Worm (Caenorhabditis elegans) whole organism, mixed stage, embryonic: ENCODE data around the gene igdb-2.

Experiments
- M03D4.4 ChIP-seq: sonication (generic microtip); optimal IDR thresholded peaks from 2 replicates; lab custom pipeline; 2017; ENCODE audit warnings: mild to moderate bottlenecking, missing genetic modification characterization, missing compliant biosample characterization
- bed-3 ChIP-seq: fragments of 200-800 bp; sonication (Bioruptor generic); optimal IDR thresholded peaks from 3 replicates; lab custom pipeline; 2018; ENCODE audit warnings: mild to moderate bottlenecking, missing genetic modification characterization, moderate library complexity, missing compliant biosample characterization
- blmp-1 ChIP-seq: fragments of 150-350 bp; optimal IDR thresholded peaks from 2 replicates; lab custom pipeline; 2014; ENCODE audit warnings: missing biosample characterization, missing genetic modification characterization
- ceh-39 ChIP-seq: fragments of 150-350 bp; optimal IDR thresholded peaks from 2 replicates; lab custom pipeline; 2014; ENCODE audit warnings: missing biosample characterization, missing genetic modification characterization
- ceh-43 ChIP-seq: fragments of 200-800 bp; sonication (Bioruptor generic); optimal IDR thresholded peaks from 2 replicates; lab custom pipeline; 2018; ENCODE audit warnings: mild to moderate bottlenecking, missing genetic modification characterization, moderate library complexity, missing compliant biosample characterization
- ceh-83 ChIP-seq: fragments of 200-800 bp; sonication (Bioruptor generic); optimal IDR thresholded peaks from 2 replicates; lab custom pipeline; 2018; ENCODE audit warnings: mild to moderate bottlenecking, missing genetic modification characterization, missing compliant biosample characterization
- ces-1 ChIP-seq: fragments of 150-350 bp; optimal IDR thresholded peaks from 2 replicates; lab custom pipeline; 2014; ENCODE audit warnings: missing biosample characterization, missing genetic modification reagents, missing genetic modification characterization
- cnd-1 ChIP-seq: fragments of 200-800 bp; sonication (Bioruptor generic); optimal IDR thresholded peaks from 2 replicates; lab custom pipeline; 2018; ENCODE audit warnings: mild to moderate bottlenecking, missing genetic modification characterization, missing compliant biosample characterization
- elt-1 ChIP-seq: sonication (generic microtip); optimal IDR thresholded peaks from 2 replicates; lab custom pipeline; 2017; ENCODE audit warnings: missing genetic modification characterization, mild to moderate bottlenecking, missing compliant biosample characterization, antibody characterized with exemption, moderate library complexity, borderline replicate concordance; ENCODE audit not compliant: insufficient read depth
- elt-3 ChIP-seq: fragments of 150-350 bp; optimal IDR thresholded peaks from 2 replicates; lab custom pipeline; 2014; ENCODE audit warnings: missing biosample characterization, missing genetic modification characterization
- flh-1 ChIP-seq: fragments of 200-800 bp; sonication (Bioruptor generic); optimal IDR thresholded peaks from 2 replicates; lab custom pipeline; 2018; ENCODE audit warnings: mild to moderate bottlenecking, missing genetic modification characterization, moderate library complexity, missing compliant biosample characterization
- ham-2 ChIP-seq: fragments of 200-800 bp; sonication (Bioruptor generic); optimal IDR thresholded peaks from 2 replicates; lab custom pipeline; 2018; ENCODE audit warnings: mild to moderate bottlenecking, missing genetic modification characterization, missing compliant biosample characterization
- hlh-1 ChIP-seq: fragments of 150-350 bp; optimal IDR thresholded peaks from 2 replicates; lab custom pipeline; 2014; ENCODE audit warnings: missing biosample characterization, missing genetic modification reagents, missing genetic modification characterization
- lin-13 ChIP-seq: fragments of 150-350 bp; optimal IDR thresholded peaks from 2 replicates; lab custom pipeline; 2014; ENCODE audit warnings: missing biosample characterization, missing genetic modification characterization
- lin-32 ChIP-seq: fragments of 200-800 bp; sonication (Bioruptor generic); optimal IDR thresholded peaks from 2 replicates; lab custom pipeline; 2018; ENCODE audit warnings: mild to moderate bottlenecking, missing genetic modification characterization, missing compliant biosample characterization
- lsy-2 ChIP-seq: fragments of 150-350 bp; optimal IDR thresholded peaks from 2 replicates; lab custom pipeline; 2014; ENCODE audit warnings: missing biosample characterization, missing genetic modification characterization
- mab-5 ChIP-seq: fragments of 150-350 bp; optimal IDR thresholded peaks from 2 replicates; lab custom pipeline; 2014; ENCODE audit warnings: missing biosample characterization, missing genetic modification characterization
- mep-1 ChIP-seq: fragments of 150-350 bp; optimal IDR thresholded peaks from 2 replicates; lab custom pipeline; 2017; ENCODE audit warnings: missing biosample characterization, missing genetic modification reagents, missing genetic modification characterization, inconsistent platforms
- mls-2 ChIP-seq: sonication (generic microtip); optimal IDR thresholded peaks from 2 replicates; lab custom pipeline; 2016; ENCODE audit warnings: mild to moderate bottlenecking, missing genetic modification characterization, moderate library complexity, missing compliant biosample characterization
- nhr-2 ChIP-seq: fragments of 150-350 bp; optimal IDR thresholded peaks from 2 replicates; lab custom pipeline; 2014; ENCODE audit warnings: missing biosample characterization, missing genetic modification characterization
- nhr-237 ChIP-seq: fragments of 150-350 bp; optimal IDR thresholded peaks from 2 replicates; lab custom pipeline; 2014; ENCODE audit warnings: missing biosample characterization, missing genetic modification characterization
- nhr-76 ChIP-seq: sonication (generic microtip); optimal IDR thresholded peaks from 2 replicates; lab custom pipeline; 2017; ENCODE audit warnings: missing biosample characterization, missing genetic modification characterization
- pha-4 ChIP-seq: fragments of 150-350 bp; optimal IDR thresholded peaks from 2 replicates; lab custom pipeline; 2018; ENCODE audit warnings: missing biosample characterization, missing genetic modification reagents, missing genetic modification characterization
- sem-2 ChIP-seq: fragments of 200-800 bp; sonication (Bioruptor generic); optimal IDR thresholded peaks from 2 replicates; lab custom pipeline; 2018; ENCODE audit warnings: mild to moderate bottlenecking, missing genetic modification characterization, missing compliant biosample characterization
- sptf-1 ChIP-seq: sonication (generic microtip); optimal IDR thresholded peaks from 2 replicates; lab custom pipeline; 2017; ENCODE audit warnings: mild to moderate bottlenecking, missing genetic modification characterization, moderate library complexity, missing compliant biosample characterization
- tbx-8 ChIP-seq: fragments of 200-800 bp; sonication (Bioruptor generic); optimal IDR thresholded peaks from 2 replicates; lab custom pipeline; 2018; ENCODE audit warnings: mild to moderate bottlenecking, missing genetic modification characterization, moderate library complexity, missing compliant biosample characterization
- unc-120 ChIP-seq: sonication (generic microtip); optimal IDR thresholded peaks from 2 replicates; lab custom pipeline; 2017; ENCODE audit warnings: missing genetic modification characterization, missing compliant biosample characterization; ENCODE audit not compliant: poor library complexity, severe bottlenecking
- unc-39 ChIP-seq: fragments of 150-350 bp; optimal IDR thresholded peaks from 2 replicates; lab custom pipeline; 2014; ENCODE audit warnings: missing biosample characterization, missing genetic modification characterization
- unc-62 ChIP-seq: fragments of 150-350 bp; optimal IDR thresholded peaks from 2 replicates; lab custom pipeline; 2014; ENCODE audit warnings: missing biosample characterization, missing genetic modification reagents, missing genetic modification characterization
- zip-8 ChIP-seq: fragments of 150-350 bp; optimal IDR thresholded peaks from 2 replicates; lab custom pipeline; 2014; ENCODE audit warnings: missing biosample characterization, missing genetic modification characterization
- ztf-11 ChIP-seq: fragments of 150-350 bp; optimal IDR thresholded peaks from 2 replicates; lab custom pipeline; 2014; ENCODE audit warnings: missing biosample characterization, missing genetic modification characterization

The igdb-2 gene

DNA sequence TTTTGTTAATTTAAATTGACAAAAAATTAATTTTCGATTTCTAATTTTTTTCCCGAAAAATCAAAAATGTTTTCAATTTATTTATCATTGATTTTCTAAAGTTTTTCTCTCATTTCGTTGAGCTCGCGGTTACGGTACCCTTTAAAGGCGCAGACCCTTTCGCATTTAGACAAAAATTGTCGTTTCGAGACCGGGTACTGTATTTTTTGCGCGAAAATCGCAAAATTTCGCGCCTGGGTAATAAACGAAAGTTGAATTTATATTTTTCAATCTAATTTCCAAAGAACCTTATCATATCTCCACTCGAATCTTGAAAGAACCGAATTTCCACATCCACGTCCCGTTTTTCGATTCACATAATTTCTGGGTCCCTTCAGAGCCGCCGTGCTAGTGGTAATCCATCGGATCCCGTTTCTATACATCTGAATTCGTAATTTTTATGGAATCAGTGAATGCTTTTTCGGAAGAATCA, 23.0 kb upstream of the igdb-2 start, which contains the start of gene C25G4.3:
C25G4.3 (minus strand) TSS at position 422 of the 472 bp plus-strand sequence.
- TF ChIP-seq nhr-2 (tag; lab: Kevin White, UChicago) (no peak), ceh-39 (tag; lab: Kevin White, UChicago) (no peak)

DNA sequence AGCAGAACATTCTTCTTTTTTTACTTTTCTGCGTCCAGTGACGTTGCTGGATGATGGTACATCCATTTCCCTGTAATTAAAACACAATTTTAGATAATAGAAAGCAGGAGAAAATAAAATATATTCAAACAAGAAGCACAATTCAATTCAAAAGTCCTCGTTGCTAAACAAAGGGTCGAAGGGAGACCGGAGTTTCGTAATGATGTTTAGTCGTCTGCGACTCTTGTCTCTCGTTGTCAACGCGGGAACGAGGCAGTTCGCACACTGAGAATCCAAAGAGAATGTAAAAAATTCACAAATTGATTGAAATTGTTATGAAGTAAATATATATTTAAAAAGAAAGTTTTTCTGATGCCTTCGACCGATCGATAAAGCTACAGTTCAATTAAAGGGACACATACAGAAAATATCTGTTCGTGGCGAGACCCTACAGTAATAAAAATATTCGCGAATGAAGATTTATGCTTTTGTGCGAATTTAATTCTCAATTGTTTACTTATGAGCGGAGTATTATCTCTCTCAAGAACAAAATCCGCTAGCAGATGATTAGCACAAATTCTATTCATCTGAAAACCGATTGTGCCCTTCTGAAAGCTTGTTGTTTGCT, 17.1 kb upstream of the igdb-2 start, which contains the start of gene dpy-26:
dpy-26 (minus strand) TSS at position 111 of the 607 bp plus-strand sequence.
- TF ChIP-seq lsy-2 (peak; percentile 25), ceh-39 (tag; lab: Kevin White, UChicago) (peak; percentile 17), ceh-83 (GFP tag; lab: Kevin White, UChicago) (no peak), pha-4 (tag; lab: Kevin White, UChicago) (peak; percentile 6), mep-1 (tag; lab: Kevin White, UChicago) (peak; percentile 58)

DNA sequence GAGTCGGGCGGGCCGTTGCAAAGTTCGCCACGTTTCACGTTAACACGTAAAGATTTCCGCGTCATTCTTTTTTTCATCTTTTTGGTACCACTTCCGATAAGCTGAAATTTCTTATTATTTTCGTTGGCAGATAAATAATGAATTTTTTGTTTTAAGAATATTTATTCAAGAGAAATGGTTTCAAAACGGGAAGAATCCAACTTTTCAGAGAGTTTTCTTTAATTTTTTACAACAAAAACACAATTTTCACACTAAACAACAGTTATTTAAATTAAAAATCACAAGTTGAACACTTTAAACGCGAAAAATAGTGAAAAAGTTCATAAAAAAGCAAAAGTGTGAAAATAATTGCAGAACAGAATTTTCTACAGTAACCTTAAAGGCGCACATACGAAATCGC, 14.3 kb upstream of the igdb-2 start, which contains the start of gene spe-44:
spe-44 (minus strand) TSS at position 101 of the 400 bp plus-strand sequence.
- TF ChIP-seq M03D4.4 (no peak), nhr-2 (tag; lab: Kevin White, UChicago) (no peak), sptf-1 (tag; lab: Kevin White, UChicago) (no peak), pha-4 (tag; lab: Kevin White, UChicago) (no peak), unc-62 (no peak), ceh-39 (tag; lab: Kevin White, UChicago) (no peak), unc-39 (tag; lab: Kevin White, UChicago) (no peak), bed-3 (GFP tag; lab: Kevin White, UChicago) (no peak)

DNA sequence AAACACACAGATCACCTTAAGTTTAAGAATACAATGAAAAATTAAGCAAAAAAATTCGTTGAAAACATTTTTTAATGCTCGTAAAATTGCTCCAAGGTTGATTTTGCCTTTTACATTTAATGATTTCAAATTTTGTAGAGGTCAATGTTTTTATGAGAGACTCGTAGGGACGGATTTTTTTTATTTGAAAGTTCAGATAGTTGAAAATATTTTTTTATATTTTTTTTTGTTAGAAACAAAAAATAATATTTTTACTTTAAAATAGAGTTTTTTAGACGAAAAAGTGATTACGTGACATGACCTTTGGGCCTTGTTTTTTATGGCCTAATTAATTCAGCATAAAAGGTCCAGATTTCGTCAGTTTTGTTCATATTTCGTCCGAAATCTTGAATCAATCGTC, 13.7 kb upstream of the igdb-2 start, which contains the start of gene smz-1:
smz-1 (plus strand) TSS at position 301 of the 400 bp plus-strand sequence.
- TF ChIP-seq ztf-11 (tag; lab: Kevin White, UChicago) (no peak), mls-2 (no peak), blmp-1 (tag; lab: Kevin White, UChicago) (no peak), tbx-8 (GFP tag; lab: Kevin White, UChicago) (no peak)

DNA sequence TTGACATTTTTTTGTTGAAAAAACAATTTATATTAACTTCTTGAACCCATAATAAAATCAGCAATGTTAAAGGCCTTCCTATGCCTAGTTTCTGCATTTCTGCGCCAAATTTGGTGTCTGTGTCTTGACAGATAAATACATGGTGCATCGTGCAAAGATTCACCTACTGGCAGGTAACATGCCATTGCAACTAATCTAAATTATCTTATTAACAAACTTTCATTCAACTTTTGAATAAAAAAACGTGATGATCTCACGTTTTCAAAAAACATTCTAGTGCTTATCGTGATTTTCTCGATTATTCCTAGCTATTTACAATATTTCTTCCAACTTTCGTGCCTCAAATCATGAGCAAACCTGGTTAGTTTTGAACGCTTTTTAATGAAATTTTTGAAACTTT, 11.8 kb upstream of the igdb-2 start, which contains the start of gene C25G4.7:
C25G4.7 (plus strand) TSS at position 301 of the 400 bp plus-strand sequence.
- no peak for TF ChIP-seq nhr-2 (tag; lab: Kevin White, UChicago)
- TF ChIP-seq bed-3 (GFP tag; lab: Kevin White, UChicago): no peak
- TF ChIP-seq lin-13 (tag; lab: Kevin White, UChicago): no peak
- TF ChIP-seq cnd-1 (tag; lab: Kevin White, UChicago): no peak
- TF ChIP-seq elt-3 (tag; lab: Kevin White, UChicago): no peak
- TF ChIP-seq hlh-1 (tag; lab: Kevin White, UChicago): no peak
- TF ChIP-seq sem-2 (GFP tag; lab: Kevin White, UChicago): no peak
- no peak for TF ChIP-seq mep-1 (tag; lab: Kevin White, UChicago)
- no peak for TF ChIP-seq ces-1 (GFP tag; lab: Kevin White, UChicago)
- no peak for TF ChIP-seq zip-8
- no peak for TF ChIP-seq unc-62
- no peak for TF ChIP-seq nhr-237
- TF ChIP-seq nhr-76 (tag; lab: Kevin White, UChicago): no peak
- no peak for TF ChIP-seq sptf-1 (tag; lab: Kevin White, UChicago)
- TF ChIP-seq ceh-43 (GFP tag; lab: Kevin White, UChicago): no peak
- no peak for TF ChIP-seq lin-32 (GFP tag; lab: Kevin White, UChicago)

DNA sequence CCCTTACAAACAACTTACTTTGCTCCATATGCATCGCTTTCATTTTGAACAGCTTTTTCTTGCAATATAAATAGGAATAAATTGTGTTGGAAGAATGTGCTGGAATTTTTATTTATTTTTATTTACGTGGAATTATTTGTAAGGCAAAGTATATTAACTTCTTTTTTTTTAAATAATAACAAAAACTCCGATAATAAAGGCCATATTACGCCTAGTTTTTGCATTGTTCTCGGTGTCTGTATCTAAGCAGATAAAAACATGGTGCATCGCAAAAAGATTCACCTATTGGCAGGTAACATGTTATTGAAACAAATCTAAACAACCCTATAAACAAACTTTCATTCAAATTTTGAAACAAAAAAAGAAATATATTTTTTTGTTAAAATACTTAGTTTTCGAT, 5.1 kb upstream of the igdb-2 start, which contains the start of gene C25G4.8:
C25G4.8 (minus strand) TSS at position 101 of the 400 bp plus-strand sequence.
- TF ChIP-seq unc-120 (tag; lab: Kevin White, UChicago) (no peak), hlh-1 (tag; lab: Kevin White, UChicago) (no peak), zip-8 (no peak), ztf-11 (tag; lab: Kevin White, UChicago) (no peak), unc-62 (no peak), blmp-1 (tag; lab: Kevin White, UChicago) (no peak), pha-4 (tag; lab: Kevin White, UChicago) (no peak), ham-2 (GFP tag; lab: Kevin White, UChicago) (no peak), mls-2 (no peak), mab-5 (tag; lab: Kevin White, UChicago) (no peak), flh-1 (no peak), mep-1 (tag; lab: Kevin White, UChicago) (no peak), lin-32 (GFP tag; lab: Kevin White, UChicago) (no peak), elt-1 (tag; lab: Kevin White, UChicago) (no peak), elt-3 (tag; lab: Kevin White, UChicago) (no peak)
